Fruit fly (Drosophila melanogaster) whole organism, pupa: ENCODE results near the gene CG7551.
A peak's percentile ranks its signal among the peaks of the same experiment; 100 is the strongest.

ENCODE experiments used
- CG10348 ChIP-seq: fragments of 200-800 bp; sonication (Bioruptor generic); IDR thresholded peaks from 2 replicates; pipeline ENCODE4 v1.3.6; 2022; ENCODE audit warnings: missing biosample characterization, missing genetic modification characterization
- CG12605 ChIP-seq: fragments of 200-800 bp; sonication (Bioruptor generic); IDR thresholded peaks from 2 replicates; pipeline ENCODE4 v1.3.6; 2022; ENCODE audit warnings: missing biosample characterization, missing genetic modification characterization
- CG13204 ChIP-seq: fragments of 200-800 bp; sonication (Bioruptor generic); optimal IDR thresholded peaks from 2 replicates; lab custom pipeline; 2018; ENCODE audit warnings: missing biosample characterization, mild to moderate bottlenecking, missing genetic modification characterization, moderate library complexity
- CG14655 ChIP-seq: fragments of 200-800 bp; sonication (Bioruptor generic); optimal IDR thresholded peaks from 3 replicates; lab custom pipeline; 2017; ENCODE audit warnings: mild to moderate bottlenecking, missing biosample characterization, missing genetic modification reagents, missing genetic modification characterization
- CG15710 ChIP-seq: fragments of 200-800 bp; sonication (Bioruptor generic); optimal IDR thresholded peaks from 2 replicates; lab custom pipeline; 2018; ENCODE audit warnings: missing biosample characterization, mild to moderate bottlenecking, missing genetic modification characterization, moderate library complexity
- CG17806 ChIP-seq: fragments of 200-800 bp; sonication (Bioruptor generic); optimal IDR thresholded peaks from 2 replicates; lab custom pipeline; 2018; ENCODE audit warnings: missing biosample characterization, mild to moderate bottlenecking, missing genetic modification characterization, moderate library complexity
- CG32121 ChIP-seq: fragments of 200-800 bp; sonication (Bioruptor generic); IDR thresholded peaks from 2 replicates; pipeline ENCODE4 v1.3.6; 2022; ENCODE audit warnings: missing biosample characterization, missing genetic modification characterization
- CG34367 ChIP-seq: fragments of 200-800 bp; sonication (Bioruptor generic); optimal IDR thresholded peaks from 2 replicates; lab custom pipeline; 2018; ENCODE audit warnings: missing biosample characterization, mild to moderate bottlenecking, missing genetic modification characterization
- CG4496 ChIP-seq: fragments of 200-800 bp; sonication (Bioruptor generic); IDR thresholded peaks from 3 replicates; pipeline ENCODE4 v1.3.6; 2022; ENCODE audit warnings: missing biosample characterization, missing genetic modification characterization
- CG8159 ChIP-seq: fragments of 200-800 bp; sonication (Bioruptor generic); optimal IDR thresholded peaks from 3 replicates; lab custom pipeline; 2018; ENCODE audit warnings: missing biosample characterization, mild to moderate bottlenecking, missing genetic modification characterization, moderate library complexity
- CG8301 ChIP-seq: fragments of 200-800 bp; sonication (Bioruptor generic); optimal IDR thresholded peaks from 2 replicates; lab custom pipeline; 2018; ENCODE audit warnings: missing biosample characterization, mild to moderate bottlenecking, missing genetic modification characterization
- CG9948 ChIP-seq: fragments of 200-800 bp; sonication (Bioruptor generic); optimal IDR thresholded peaks from 2 replicates; lab custom pipeline; 2018; ENCODE audit warnings: missing biosample characterization, mild to moderate bottlenecking, missing genetic modification characterization, moderate library complexity
- D1 ChIP-seq: fragments of 200-800 bp; sonication (Bioruptor generic); optimal IDR thresholded peaks from 2 replicates; lab custom pipeline; 2018; ENCODE audit warnings: missing biosample characterization, mild to moderate bottlenecking, missing genetic modification characterization, moderate library complexity
- EcR ChIP-seq: fragments of 200-800 bp; sonication (Bioruptor generic); optimal IDR thresholded peaks from 3 replicates; lab custom pipeline; 2019; ENCODE audit warnings: missing biosample characterization, missing genetic modification characterization, mild to moderate bottlenecking, moderate library complexity, missing genetic modification reagents
- Ets98B ChIP-seq: fragments of 200-800 bp; sonication (Bioruptor generic); IDR thresholded peaks from 2 replicates; pipeline ENCODE4 v1.3.6; 2022; ENCODE audit warnings: missing biosample characterization, missing genetic modification characterization
- Pif1A ChIP-seq: fragments of 200-800 bp; sonication (Bioruptor generic); optimal IDR thresholded peaks from 3 replicates; lab custom pipeline; 2016; ENCODE audit warnings: missing biosample characterization, missing genetic modification characterization
- Pif1B ChIP-seq: fragments of 200-800 bp; sonication (Bioruptor generic); optimal IDR thresholded peaks from 3 replicates; lab custom pipeline; 2016; ENCODE audit warnings: missing biosample characterization, missing genetic modification characterization
- Snoo ChIP-seq: fragments of 200-800 bp; sonication (Bioruptor generic); optimal IDR thresholded peaks from 3 replicates; lab custom pipeline; 2017; ENCODE audit warnings: missing biosample characterization, mild to moderate bottlenecking, missing genetic modification characterization, inconsistent platforms
- fd96Ca ChIP-seq: fragments of 200-800 bp; sonication (Bioruptor generic); IDR thresholded peaks from 3 replicates; pipeline ENCODE4 v1.3.6; 2022; ENCODE audit warnings: missing biosample characterization, missing genetic modification characterization
- gl ChIP-seq: fragments of 200-800 bp; sonication (Bioruptor generic); optimal IDR thresholded peaks from 2 replicates; lab custom pipeline; 2018; ENCODE audit warnings: missing biosample characterization, mild to moderate bottlenecking, missing genetic modification characterization
- rn ChIP-seq: fragments of 200-800 bp; sonication (Bioruptor generic); IDR thresholded peaks from 2 replicates; pipeline ENCODE4 v1.3.6; 2022; ENCODE audit warnings: missing biosample characterization, missing genetic modification characterization

The CG7551 gene

DNA sequence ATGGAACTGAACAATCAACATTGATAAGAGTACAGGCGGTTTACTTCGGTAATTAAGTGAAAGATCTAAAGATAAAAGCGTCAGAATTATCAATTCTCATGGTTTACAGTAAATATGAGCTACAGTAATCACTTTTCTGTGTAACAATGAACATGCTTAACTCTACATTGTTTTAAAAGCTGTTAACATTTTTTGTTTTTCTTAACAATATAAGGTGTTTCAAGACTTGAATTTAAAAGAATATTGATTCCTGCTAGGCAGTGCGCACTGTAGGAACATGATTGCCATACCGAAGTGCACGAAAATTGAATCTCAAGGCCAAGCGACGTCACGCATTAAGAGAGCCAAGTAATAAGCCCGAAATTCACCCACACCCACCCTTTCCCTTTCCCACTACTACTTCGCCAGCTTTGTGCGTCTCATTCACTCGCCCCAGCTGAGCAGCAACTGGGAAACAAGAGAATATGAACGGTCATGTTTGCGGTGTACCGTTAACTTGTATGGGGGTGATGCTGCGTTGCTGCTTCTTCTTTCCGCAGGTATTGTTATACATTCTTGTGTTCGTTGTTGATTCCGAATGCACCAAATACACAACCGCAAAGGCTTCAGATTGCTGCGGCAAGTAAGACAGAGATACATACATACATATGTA is 33.1 kb downstream of the CG7551 start:
- TF ChIP-seq CG34367 (tag; lab: Kevin White, UChicago) = peak; percentile 25
- peak; percentile 73 for TF ChIP-seq CG4496
- peak; percentile 36 for TF ChIP-seq CG9948 (tag; lab: Kevin White, UChicago)
- peak; percentile 48 for TF ChIP-seq CG17806 (tag; lab: Kevin White, UChicago)
- TF ChIP-seq EcR (GFP tag; lab: Kevin White, UChicago) = no peak
- TF ChIP-seq CG15710 (tag; lab: Kevin White, UChicago) = peak; percentile 57
- TF ChIP-seq CG12605 = peak; percentile 54
- TF ChIP-seq fd96Ca (GFP tag; lab: Robert Waterston, UW) = no peak
- no peak for TF ChIP-seq gl (tag; lab: Kevin White, UChicago)
- TF ChIP-seq CG10348 (GFP tag; lab: Robert Waterston, UW) = no peak
- peak; percentile 47 for TF ChIP-seq Pif1A (GFP tag; lab: Kevin White, UChicago)
- peak; percentile 51 for TF ChIP-seq CG8301 (tag; lab: Kevin White, UChicago)
- 0 out of 2 replicates have a peak, but pooled peaks have one; percentile 8 for TF ChIP-seq rn (GFP tag; lab: Robert Waterston, UW)
- no peak for TF ChIP-seq D1 (tag; lab: Kevin White, UChicago)
- TF ChIP-seq CG32121 (GFP tag; lab: Robert Waterston, UW) = peak; percentile 61
- TF ChIP-seq Ets98B (GFP tag; lab: Robert Waterston, UW) = peak; percentile 8; the same call in 1 of the 2 replicates
- no peak for TF ChIP-seq Pif1B (GFP tag; lab: Kevin White, UChicago)
- TF ChIP-seq CG13204 (GFP tag; lab: Kevin White, UChicago) = no peak
- TF ChIP-seq CG14655 (GFP tag; lab: Kevin White, UChicago) = peak; percentile 58
- peak; percentile 58 for TF ChIP-seq CG8159 (tag; lab: Kevin White, UChicago)
- peak; percentile 73 for TF ChIP-seq Snoo

- TF ChIP-seq D1 (tag; lab: Kevin White, UChicago) = no peak
Measured at dm6 chr3L:11491874-11492268, 33.6 kb downstream of the CG7551 start.

dm6 chr3L:11492457-11492856 is 34.2 kb downstream of the CG7551 start:
- TF ChIP-seq CG14655 (GFP tag; lab: Kevin White, UChicago) (no peak), Pif1A (GFP tag; lab: Kevin White, UChicago) (no peak), CG32121 (GFP tag; lab: Robert Waterston, UW) (peak; percentile 54), CG13204 (GFP tag; lab: Kevin White, UChicago) (peak; percentile 29)

- TF ChIP-seq CG8159 (tag; lab: Kevin White, UChicago) (peak; percentile 47), CG12605 (no peak; the same call in 1 of the 2 replicates), Snoo (no peak), CG9948 (tag; lab: Kevin White, UChicago) (peak; percentile 26), Pif1A (GFP tag; lab: Kevin White, UChicago) (peak; percentile 41), Ets98B (GFP tag; lab: Robert Waterston, UW) (peak; percentile 24; the same call in 1 of the 2 replicates), EcR (GFP tag; lab: Kevin White, UChicago) (peak; percentile 90), CG8301 (tag; lab: Kevin White, UChicago) (peak; percentile 31), CG14655 (GFP tag; lab: Kevin White, UChicago) (peak; percentile 67), gl (tag; lab: Kevin White, UChicago) (peak; percentile 7), CG13204 (GFP tag; lab: Kevin White, UChicago) (peak; percentile 57), D1 (tag; lab: Kevin White, UChicago) (no peak), Pif1B (GFP tag; lab: Kevin White, UChicago) (peak; percentile 46), CG17806 (tag; lab: Kevin White, UChicago) (peak; percentile 40), fd96Ca (GFP tag; lab: Robert Waterston, UW) (no peak), CG15710 (tag; lab: Kevin White, UChicago) (peak; percentile 22)
- TF ChIP-seq, all 21 proteins: peak for 12
Measured at dm6 chr3L:11493090-11493807, 35.0 kb downstream of the CG7551 start.

- no peak for TF ChIP-seq Pif1B (GFP tag; lab: Kevin White, UChicago)
- no peak for TF ChIP-seq Pif1A (GFP tag; lab: Kevin White, UChicago)
- no peak for TF ChIP-seq CG4496
- no peak for TF ChIP-seq Snoo
- TF ChIP-seq Ets98B (GFP tag; lab: Robert Waterston, UW) = no peak
- no peak for TF ChIP-seq rn (GFP tag; lab: Robert Waterston, UW)
- TF ChIP-seq CG17806 (tag; lab: Kevin White, UChicago) = no peak
- no peak for TF ChIP-seq CG9948 (tag; lab: Kevin White, UChicago)
- no peak for TF ChIP-seq D1 (tag; lab: Kevin White, UChicago)
- TF ChIP-seq CG12605 = no peak
- TF ChIP-seq CG10348 (GFP tag; lab: Robert Waterston, UW) = no peak
- TF ChIP-seq fd96Ca (GFP tag; lab: Robert Waterston, UW) = no peak
- TF ChIP-seq EcR (GFP tag; lab: Kevin White, UChicago) = no peak
- TF ChIP-seq CG14655 (GFP tag; lab: Kevin White, UChicago) = no peak
- TF ChIP-seq gl (tag; lab: Kevin White, UChicago) = no peak
- TF ChIP-seq CG32121 (GFP tag; lab: Robert Waterston, UW) = no peak
- TF ChIP-seq CG13204 (GFP tag; lab: Kevin White, UChicago) = no peak
- no peak for TF ChIP-seq CG8301 (tag; lab: Kevin White, UChicago)
- no peak for TF ChIP-seq CG8159 (tag; lab: Kevin White, UChicago)
Measured at dm6 chr3L:11508337-11508736, 50.0 kb downstream of the CG7551 start, which contains the start of gene CG33500. CG33500 (plus strand) TSS chr3L:11508637.
